Fruit fly (Drosophila melanogaster) whole organism, embryonic: ENCODE measurements around the gene Prp31.

Experiments used
- Ada2b ChIP-seq: fragments of 200-800 bp; sonication (Bioruptor generic); IDR thresholded peaks from 2 replicates; pipeline ENCODE4 v1.3.6; 2022; ENCODE audit warnings: missing biosample characterization, missing genetic modification characterization
- Aef1 ChIP-seq: fragments of 200-800 bp; sonication (Bioruptor generic); IDR thresholded peaks from 3 replicates; pipeline ENCODE4 v1.3.6; 2022; ENCODE audit warnings: missing biosample characterization, missing genetic modification characterization
- Awh ChIP-seq: fragments of 200-800 bp; sonication (Bioruptor generic); IDR thresholded peaks from 2 replicates; pipeline ENCODE4, ENCODE4 v1.3.6; 2022; ENCODE audit warnings: missing biosample characterization, missing genetic modification characterization
- B-H1 ChIP-seq: fragments of 200-800 bp; sonication (Bioruptor generic); IDR thresholded peaks from 3 replicates; pipeline ENCODE4 v1.3.6; 2022; ENCODE audit warnings: missing biosample characterization, missing genetic modification characterization
- CG10431 ChIP-seq: fragments of 200-800 bp; sonication (Bioruptor generic); optimal IDR thresholded peaks from 3 replicates; lab custom pipeline; 2018; ENCODE audit warnings: missing biosample characterization, mild to moderate bottlenecking, missing genetic modification characterization
- CG11085 ChIP-seq: fragments of 200-800 bp; sonication (Bioruptor generic); IDR thresholded peaks from 2 replicates; pipeline ENCODE4 v1.3.6; 2022; ENCODE audit warnings: missing biosample characterization, missing genetic modification characterization
- CG12155 ChIP-seq: fragments of 200-800 bp; sonication (Bioruptor generic); optimal IDR thresholded peaks from 3 replicates; lab custom pipeline; 2016; ENCODE audit warnings: missing biosample characterization, missing genetic modification characterization
- CG12659 ChIP-seq: fragments of 200-800 bp; sonication (Bioruptor generic); optimal IDR thresholded peaks from 3 replicates; lab custom pipeline; 2017; ENCODE audit warnings: mild to moderate bottlenecking, missing biosample characterization, missing genetic modification reagents, missing genetic modification characterization
- CG13775 ChIP-seq: fragments of 200-800 bp; sonication (Bioruptor generic); optimal IDR thresholded peaks from 3 replicates; lab custom pipeline; 2017; ENCODE audit warnings: missing biosample characterization, mild to moderate bottlenecking, missing genetic modification characterization
- CG15011 ChIP-seq: fragments of 200-800 bp; sonication (Bioruptor generic); optimal IDR thresholded peaks from 3 replicates; lab custom pipeline; 2018; ENCODE audit warnings: missing biosample characterization, mild to moderate bottlenecking, missing genetic modification characterization
- CG16813 ChIP-seq: fragments of 200-800 bp; sonication (Bioruptor generic); IDR thresholded peaks from 3 replicates; pipeline ENCODE4 v1.3.6; 2022; ENCODE audit warnings: missing biosample characterization, missing genetic modification characterization; ENCODE audit not compliant: partially characterized antibody
- CG17359 ChIP-seq: fragments of 200-800 bp; sonication (Bioruptor generic); optimal IDR thresholded peaks from 3 replicates; lab custom pipeline; 2018; ENCODE audit warnings: missing biosample characterization, mild to moderate bottlenecking, missing genetic modification characterization, moderate library complexity
- CG18599 ChIP-seq: fragments of 200-800 bp; sonication (Bioruptor generic); optimal IDR thresholded peaks from 3 replicates; lab custom pipeline; 2017; ENCODE audit warnings: missing biosample characterization, missing genetic modification characterization, mild to moderate bottlenecking, moderate library complexity, missing genetic modification reagents
- CG2712 ChIP-seq: fragments of 200-800 bp; optimal IDR thresholded peaks from 3 replicates; lab custom pipeline; 2019; ENCODE audit warnings: missing biosample characterization, mild to moderate bottlenecking, missing genetic modification characterization, moderate library complexity
- CG3281 ChIP-seq: fragments of 200-800 bp; sonication (Bioruptor generic); optimal IDR thresholded peaks from 3 replicates; lab custom pipeline; 2017; ENCODE audit warnings: missing biosample characterization, mild to moderate bottlenecking, missing genetic modification characterization
- CG3847 ChIP-seq: fragments of 200-800 bp; sonication (Bioruptor generic); IDR thresholded peaks from 2 replicates; pipeline ENCODE4 v1.3.6; 2022; ENCODE audit warnings: missing biosample characterization, missing genetic modification characterization
- CG4328 ChIP-seq: fragments of 200-800 bp; sonication (Bioruptor generic); optimal IDR thresholded peaks from 3 replicates; lab custom pipeline; 2017; ENCODE audit warnings: missing biosample characterization, missing genetic modification reagents, missing genetic modification characterization
- CG4617 ChIP-seq: fragments of 200-800 bp; sonication (Bioruptor generic); optimal IDR thresholded peaks from 3 replicates; lab custom pipeline; 2016; ENCODE audit warnings: missing biosample characterization, missing genetic modification characterization, borderline replicate concordance
- CG6175 ChIP-seq: fragments of 200-800 bp; sonication (Bioruptor generic); IDR thresholded peaks from 3 replicates; pipeline ENCODE4 v1.3.6; 2022; ENCODE audit warnings: missing biosample characterization, missing genetic modification characterization
- CG8388 ChIP-seq: fragments of 200-800 bp; sonication (Bioruptor generic); optimal IDR thresholded peaks from 2 replicates; lab custom pipeline; 2019; ENCODE audit warnings: missing biosample characterization, mild to moderate bottlenecking, missing genetic modification characterization, moderate library complexity
- CG9215 ChIP-seq: fragments of 200-800 bp; sonication (Bioruptor generic); IDR thresholded peaks from 2 replicates; pipeline ENCODE4 v1.3.6; 2022; ENCODE audit warnings: missing biosample characterization, missing genetic modification characterization
- Dll ChIP-seq: fragments of 200-800 bp; sonication (Bioruptor generic); IDR thresholded peaks from 4 replicates; pipeline ENCODE4 v1.3.6; 2022; ENCODE audit warnings: missing biosample characterization, missing genetic modification characterization; ENCODE audit not compliant: partially characterized antibody
- Ets97D ChIP-seq: fragments of 200-800 bp; sonication (Bioruptor generic); optimal IDR thresholded peaks from 3 replicates; lab custom pipeline; 2016; ENCODE audit warnings: missing biosample characterization, missing genetic modification characterization
- HHEX ChIP-seq: fragments of 200-800 bp; sonication (Bioruptor generic); optimal IDR thresholded peaks from 3 replicates; lab custom pipeline; 2017; ENCODE audit warnings: missing biosample characterization, mild to moderate bottlenecking, missing genetic modification characterization, missing genetic modification reagents
- Hey ChIP-seq: fragments of 200-800 bp; sonication (Bioruptor generic); optimal IDR thresholded peaks from 3 replicates; lab custom pipeline; 2018; ENCODE audit warnings: missing biosample characterization, mild to moderate bottlenecking, missing genetic modification characterization
- Hr78 ChIP-seq, 2 experiments: fragments of 200-800 bp in 1 of 2; fragments of >200 bp in 1 of 2; sonication (Bioruptor generic) in 1 of 2; optimal IDR thresholded peaks; 2 replicates each; lab custom pipeline; 2017 to 2019; ENCODE audit warnings: missing biosample characterization in 2 of 2, missing genetic modification characterization in 2 of 2, mild to moderate bottlenecking in 1 of 2, moderate library complexity in 1 of 2
- NFAT ChIP-seq: fragments of 200-800 bp; sonication (Bioruptor generic); IDR thresholded peaks from 2 replicates; pipeline ENCODE4 v1.3.6; 2022; ENCODE audit warnings: missing biosample characterization, missing genetic modification characterization
- Neu2 ChIP-seq: fragments of 200-800 bp; sonication (Bioruptor generic); optimal IDR thresholded peaks from 3 replicates; lab custom pipeline; 2016; ENCODE audit warnings: missing biosample characterization, missing genetic modification characterization, borderline replicate concordance
- Six4 ChIP-seq: fragments of 200-800 bp; sonication (Bioruptor generic); optimal IDR thresholded peaks from 2 replicates; lab custom pipeline; 2016; ENCODE audit warnings: missing biosample characterization, missing genetic modification characterization
- Trl ChIP-seq, 3 experiments: fragments of >200 bp in 2 of 3; fragments of 200-800 bp in 1 of 3; sonication (Bioruptor generic) in 1 of 3; optimal IDR thresholded peaks; 2 replicates in 1 of 3; 3 replicates in 2 of 3; lab custom pipeline; 2016 to 2017; ENCODE audit warnings: missing biosample characterization in 1 of 3, missing genetic modification characterization in 1 of 3
- chm ChIP-seq: fragments of 200-800 bp; sonication (Bioruptor generic); IDR thresholded peaks from 2 replicates; pipeline ENCODE4 v1.3.6; 2022; ENCODE audit warnings: missing biosample characterization, missing genetic modification characterization
- dmrt11E ChIP-seq: fragments of 200-800 bp; sonication (Bioruptor generic); optimal IDR thresholded peaks from 3 replicates; lab custom pipeline; 2018; ENCODE audit warnings: missing biosample characterization, mild to moderate bottlenecking, missing genetic modification characterization, moderate library complexity
- gro ChIP-seq: fragments of 200-800 bp; sonication (Bioruptor generic); optimal IDR thresholded peaks from 2 replicates; lab custom pipeline; 2016; ENCODE audit warnings: missing biosample characterization, missing genetic modification characterization
- gt ChIP-seq: fragments of 200-800 bp; sonication (Bioruptor generic); IDR thresholded peaks from 2 replicates; pipeline ENCODE4 v1.3.6; 2022; ENCODE audit warnings: missing biosample characterization, missing genetic modification characterization
- ham ChIP-seq: fragments of 200-800 bp; sonication (Bioruptor generic); IDR thresholded peaks from 2 replicates; pipeline ENCODE4 v1.3.6; 2022; ENCODE audit warnings: missing biosample characterization, missing genetic modification characterization
- kah ChIP-seq: fragments of 200-800 bp; sonication (Bioruptor generic); optimal IDR thresholded peaks from 2 replicates; lab custom pipeline; 2018; ENCODE audit warnings: missing biosample characterization, mild to moderate bottlenecking, missing genetic modification characterization
- knrl ChIP-seq: fragments of 200-800 bp; sonication (Bioruptor generic); IDR thresholded peaks from 3 replicates; pipeline ENCODE4 v1.3.6; 2022; ENCODE audit warnings: missing biosample characterization, missing genetic modification characterization; ENCODE audit not compliant: partially characterized antibody
- lola ChIP-seq, 3 experiments: fragments of >200 bp in 2 of 3; fragments of 200-800 bp in 1 of 3; sonication (Bioruptor generic) in 1 of 3; optimal IDR thresholded peaks; 2 replicates each; lab custom pipeline; 2017 to 2019; ENCODE audit warnings: missing biosample characterization in 3 of 3, missing genetic modification characterization in 3 of 3, mild to moderate bottlenecking in 1 of 3, moderate library complexity in 1 of 3
- nerfin-2 ChIP-seq: fragments of 200-800 bp; sonication (Bioruptor generic); IDR thresholded peaks from 2 replicates; pipeline ENCODE4 v1.3.6; 2022; ENCODE audit warnings: missing biosample characterization, missing genetic modification characterization; ENCODE audit not compliant: partially characterized antibody
- repo ChIP-seq: fragments of 200-800 bp; sonication (Bioruptor generic); optimal IDR thresholded peaks from 2 replicates; lab custom pipeline; 2016; ENCODE audit warnings: missing biosample characterization, missing genetic modification characterization
- sens ChIP-seq: fragments of 200-800 bp; sonication (Bioruptor generic); peaks from one replicate; lab custom pipeline; 2016; ENCODE audit warnings: missing biosample characterization, missing genetic modification characterization
- tin ChIP-seq: fragments of 200-800 bp; sonication (Bioruptor generic); optimal IDR thresholded peaks from 3 replicates; lab custom pipeline; 2016; ENCODE audit warnings: missing biosample characterization, missing genetic modification characterization
- twi ChIP-seq: fragments of 200-800 bp; optimal IDR thresholded peaks from 2 replicates; lab custom pipeline; 2019; ENCODE audit warnings: missing biosample characterization, mild to moderate bottlenecking, missing genetic modification characterization, moderate library complexity
- zf30C ChIP-seq: fragments of 200-800 bp; sonication (Bioruptor generic); optimal IDR thresholded peaks from 3 replicates; lab custom pipeline; 2018; ENCODE audit warnings: missing biosample characterization, mild to moderate bottlenecking, missing genetic modification characterization

Gene Prp31

DNA sequence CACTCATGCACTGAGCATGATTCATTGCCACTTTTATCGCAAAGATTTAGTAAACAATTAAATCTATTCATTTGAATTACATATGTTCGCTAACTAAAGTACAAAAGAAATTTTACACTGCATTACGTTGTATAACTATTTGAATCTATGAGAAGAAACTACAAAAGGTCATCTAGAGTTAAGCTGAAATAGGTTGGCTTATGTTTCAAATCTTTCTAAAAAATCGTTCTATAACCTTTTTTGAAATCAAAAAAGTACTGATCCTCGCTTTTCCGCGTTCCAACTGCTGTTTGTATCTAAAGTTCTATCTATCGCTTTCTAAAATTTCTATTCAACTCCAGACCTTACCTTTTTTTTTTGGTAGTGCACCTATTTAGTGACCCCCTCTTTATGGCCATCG, 33.2 kb upstream of the Prp31 start:
- peak in 1 of 2 experiments; percentile 0 for TF ChIP-seq Hr78 (GFP tag; optimal IDR thresholded peaks at IDR 0.05; lab: Kevin White, UChicago)
- TF ChIP-seq dmrt11E (tag; lab: Kevin White, UChicago) = peak; percentile 2
- TF ChIP-seq CG10431 (GFP tag; lab: Kevin White, UChicago) = no peak
- peak in 1 of 3 experiments; percentile 24 for TF ChIP-seq lola (GFP tag; optimal IDR thresholded peaks at IDR 0.05; lab: Kevin White, UChicago)
- TF ChIP-seq sens (GFP tag; lab: Kevin White, UChicago) = peak; percentile 82
- TF ChIP-seq, all 482 proteins: peak for 4

DNA sequence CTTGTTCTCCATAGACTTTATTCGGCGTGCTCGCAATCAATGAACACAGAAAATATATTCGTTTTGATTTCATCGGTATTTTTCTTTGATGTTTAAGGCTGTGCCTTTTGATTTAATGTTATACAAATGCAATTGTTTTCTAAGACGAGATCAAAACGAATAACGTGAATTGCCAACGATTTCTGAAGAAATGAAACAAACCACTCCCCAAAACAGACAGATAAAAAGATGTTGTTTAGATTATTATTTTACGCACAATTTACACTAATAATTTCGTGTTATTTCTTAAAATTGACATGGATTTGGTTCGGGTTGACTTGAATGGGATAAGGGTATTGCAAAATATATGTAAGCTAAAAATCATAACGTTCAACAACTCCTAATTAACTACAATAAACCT, 27.6 kb upstream of the Prp31 start, which contains the start of gene CG13457:
Gene CG13457, minus strand, starts transcription at position 101 of the 400 bp plus-strand sequence.
- TF ChIP-seq gro (GFP tag; lab: Kevin White, UChicago) (no peak), kah (GFP tag; lab: Kevin White, UChicago) (no peak), CG4617 (GFP tag; lab: Kevin White, UChicago) (no peak), B-H1 (GFP tag; lab: Robert Waterston, UW) (no peak), dmrt11E (tag; lab: Kevin White, UChicago) (no peak), CG11085 (no peak), Dll (GFP tag; lab: Robert Waterston, UW) (no peak), chm (no peak), CG8388 (GFP tag; lab: Kevin White, UChicago) (no peak), knrl (no peak), CG3281 (GFP tag; lab: Kevin White, UChicago) (no peak), Hey (tag; lab: Kevin White, UChicago) (no peak), HHEX (GFP tag; lab: Kevin White, UChicago) (no peak), tin (GFP tag; lab: Kevin White, UChicago) (no peak)

DNA sequence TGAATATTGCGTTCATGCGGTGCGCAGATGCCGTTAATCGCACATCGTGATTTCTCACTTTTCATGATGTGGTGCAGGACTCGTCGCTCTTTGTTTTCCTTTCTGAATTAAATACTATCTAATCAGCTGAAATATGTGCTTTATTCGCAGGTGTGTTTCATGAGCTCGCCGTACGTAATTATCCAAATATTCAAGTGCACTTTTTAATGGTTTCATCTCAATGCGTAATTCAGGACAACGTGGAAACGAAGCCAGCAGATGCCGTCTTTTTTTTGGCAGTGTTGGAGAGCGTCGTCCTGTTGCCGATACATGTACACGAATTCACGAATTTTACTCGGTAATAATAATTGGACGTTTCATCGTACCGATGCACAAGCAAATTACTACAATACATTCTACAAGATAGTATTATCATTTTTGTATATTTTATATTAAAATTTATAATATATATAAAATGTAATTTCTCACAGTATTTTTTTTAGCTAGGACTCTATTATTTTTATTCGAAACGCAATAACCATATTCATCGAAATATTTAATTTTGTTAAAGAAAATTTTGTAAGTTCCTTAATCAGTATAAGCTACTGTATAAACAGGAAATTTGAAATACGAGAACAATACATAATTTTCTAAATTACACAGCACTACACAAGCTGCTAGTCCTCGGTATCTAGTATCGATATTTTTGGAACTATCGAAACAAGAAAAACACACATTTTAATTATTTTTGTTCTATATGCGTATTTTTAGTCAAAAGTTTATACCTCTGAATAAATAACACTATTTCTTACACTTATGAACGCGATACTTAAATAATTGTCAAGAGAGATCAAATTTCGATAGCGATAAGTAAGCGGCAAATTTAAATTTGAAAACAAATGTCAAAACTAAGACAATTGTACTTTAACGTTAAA, 22.0 kb upstream of the Prp31 start, which contains the start of gene CG12316:
Gene CG12316, minus strand, starts transcription at position 276 of the 914 bp plus-strand sequence.
- peak; percentile 80 for TF ChIP-seq CG16813 (GFP tag; lab: Robert Waterston, UW)
- TF ChIP-seq CG4328 (GFP tag; lab: Kevin White, UChicago) = peak; percentile 94
- TF ChIP-seq CG2712 (tag; lab: Kevin White, UChicago) = peak; percentile 95
- peak; percentile 76 for TF ChIP-seq CG9215 (GFP tag; lab: Robert Waterston, UW)
- TF ChIP-seq zf30C (GFP tag; lab: Kevin White, UChicago) = peak; percentile 36
- peak; percentile 96 for TF ChIP-seq CG18599
- peak; percentile 75 for TF ChIP-seq Hey (tag; lab: Kevin White, UChicago)
- peak; percentile 47; the same call in 1 of the 3 replicates for TF ChIP-seq Aef1 (GFP tag; lab: Robert Waterston, UW)
- TF ChIP-seq Ada2b (GFP tag; lab: Robert Waterston, UW) = peak; percentile 80
- peak; percentile 86 for TF ChIP-seq twi
- no peak for TF ChIP-seq gt (GFP tag; lab: Robert Waterston, UW)
- peak; percentile 70 for TF ChIP-seq Ets97D (GFP tag; lab: Kevin White, UChicago)
- TF ChIP-seq CG6175 (GFP tag; lab: Robert Waterston, UW) = peak; percentile 61; the same call in 1 of the 3 replicates
- peak; percentile 40; the same call in 1 of the 2 replicates for TF ChIP-seq ham (GFP tag; lab: Robert Waterston, UW)
- peak; percentile 93 for TF ChIP-seq repo (GFP tag; lab: Kevin White, UChicago)
- peak; percentile 67 for TF ChIP-seq nerfin-2 (GFP tag; lab: Robert Waterston, UW)
- peak; percentile 82 for TF ChIP-seq CG12155
- no peak for TF ChIP-seq Trl (optimal IDR thresholded peaks at IDR 0.05; lab: Kevin White, UChicago)
- peak; percentile 91 for TF ChIP-seq Trl (GFP tag; optimal IDR thresholded peaks at IDR 0.05; lab: Kevin White, UChicago)
- peak; percentile 87 for TF ChIP-seq CG15011 (GFP tag; lab: Kevin White, UChicago)
- peak; percentile 85 for TF ChIP-seq Awh (GFP tag; lab: Robert Waterston, UW)
- peak; percentile 85 for TF ChIP-seq CG3847
- TF ChIP-seq Six4 (GFP tag; lab: Kevin White, UChicago) = peak; percentile 86
- no peak; the same call in 1 of the 2 replicates for TF ChIP-seq NFAT
- TF ChIP-seq CG13775 (GFP tag; lab: Kevin White, UChicago) = peak; percentile 94
- TF ChIP-seq Neu2 (GFP tag; lab: Kevin White, UChicago) = peak; percentile 87
- peak; percentile 92 for TF ChIP-seq CG12659 (GFP tag; lab: Kevin White, UChicago)
- peak; percentile 88 for TF ChIP-seq CG17359
